Worm (Caenorhabditis elegans): ENCODE measurements around the gene C13G5.2.

- TF ChIP-seq ztf-23 (GFP tag; IDR thresholded peaks at IDR 0.05) (no peak), cog-1 (tag; optimal IDR thresholded peaks at IDR 0.05) (no peak)
These were observed 30.3 kb upstream of the C13G5.2 start, which contains the start of gene F22B7.3 for ce11 chrIII:8648589-8648988.
